Worm (Caenorhabditis elegans) whole organism, L3 larva: Measurements from ENCODE around the gene sri-42.

Source experiments
- R02D3.7 ChIP-seq: fragments of 150-350 bp; optimal IDR thresholded peaks from 2 replicates; lab custom pipeline; 2014; ENCODE audit warnings: missing biosample characterization, missing genetic modification characterization
- aly-2 ChIP-seq: fragments of 150-350 bp; optimal IDR thresholded peaks from 2 replicates; lab custom pipeline; 2014; ENCODE audit warnings: missing biosample characterization, missing genetic modification characterization
- ama-1 ChIP-seq: fragments of 150-350 bp; optimal IDR thresholded peaks from 2 replicates; lab custom pipeline; 2018
- ceh-16 ChIP-seq: sonication (generic microtip); optimal IDR thresholded peaks from 2 replicates; lab custom pipeline; 2017; ENCODE audit warnings: missing biosample characterization, missing genetic modification characterization
- ceh-82 ChIP-seq: fragments of 150-350 bp; optimal IDR thresholded peaks from 2 replicates; lab custom pipeline; 2014; ENCODE audit warnings: missing biosample characterization, missing genetic modification characterization
- ceh-9 ChIP-seq: sonication (generic microtip); optimal IDR thresholded peaks from 2 replicates; lab custom pipeline; 2018; ENCODE audit warnings: missing biosample characterization, missing genetic modification characterization
- daf-12 ChIP-seq: fragments of 150-350 bp; optimal IDR thresholded peaks from 2 replicates; lab custom pipeline; 2014; ENCODE audit warnings: missing biosample characterization, missing genetic modification reagents, missing genetic modification characterization
- egl-5 ChIP-seq: fragments of 150-350 bp; optimal IDR thresholded peaks from 2 replicates; lab custom pipeline; 2017; ENCODE audit warnings: missing biosample characterization, missing genetic modification reagents, missing genetic modification characterization, inconsistent platforms
- elt-2 ChIP-seq: sonication (generic microtip); optimal IDR thresholded peaks from 2 replicates; lab custom pipeline; 2016; ENCODE audit warnings: missing genetic modification reagents, mild to moderate bottlenecking, missing genetic modification characterization, missing compliant biosample characterization
- elt-3 ChIP-seq, 3 experiments: fragments of 150-350 bp in 1 of 3; sonication (generic microtip) in 2 of 3; optimal IDR thresholded peaks; 2 replicates in 2 of 3; 4 replicates in 1 of 3; lab custom pipeline; 2014 to 2017; ENCODE audit warnings: missing biosample characterization in 3 of 3, missing genetic modification characterization in 3 of 3
- fkh-10 ChIP-seq: sonication (generic microtip); optimal IDR thresholded peaks from 2 replicates; lab custom pipeline; 2017; ENCODE audit warnings: missing biosample characterization, missing genetic modification reagents, missing genetic modification characterization
- fkh-2 ChIP-seq: fragments of 150-350 bp; optimal IDR thresholded peaks from 2 replicates; lab custom pipeline; 2014; ENCODE audit warnings: missing biosample characterization, missing genetic modification reagents, missing genetic modification characterization
- fos-1 ChIP-seq: fragments of 150-350 bp; optimal IDR thresholded peaks from 2 replicates; lab custom pipeline; 2014; ENCODE audit warnings: missing biosample characterization, missing genetic modification characterization
- hmg-11 ChIP-seq: sonication (generic microtip); optimal IDR thresholded peaks from 2 replicates; lab custom pipeline; 2016; ENCODE audit warnings: missing genetic modification characterization, missing compliant biosample characterization
- jun-1 ChIP-seq: fragments of 150-350 bp; optimal IDR thresholded peaks from 2 replicates; lab custom pipeline; 2014; ENCODE audit warnings: missing biosample characterization, missing genetic modification reagents, missing genetic modification characterization
- lin-15B ChIP-seq: fragments of 150-350 bp; optimal IDR thresholded peaks from 2 replicates; lab custom pipeline; 2014; ENCODE audit warnings: missing biosample characterization, missing genetic modification characterization
- lin-39 ChIP-seq: fragments of 150-350 bp; optimal IDR thresholded peaks from 2 replicates; lab custom pipeline; 2018; ENCODE audit warnings: missing biosample characterization, missing genetic modification reagents, missing genetic modification characterization
- lsy-12 ChIP-seq: sonication (generic microtip); optimal IDR thresholded peaks from 2 replicates; lab custom pipeline; 2016; ENCODE audit warnings: mild to moderate bottlenecking, missing genetic modification characterization, missing compliant biosample characterization
- mdl-1 ChIP-seq: fragments of 150-350 bp; optimal IDR thresholded peaks from 2 replicates; lab custom pipeline; 2014; ENCODE audit warnings: missing biosample characterization, missing genetic modification characterization
- mml-1 ChIP-seq: fragments of 150-350 bp; sonication (generic microtip); optimal IDR thresholded peaks from 3 replicates; lab custom pipeline; 2014; ENCODE audit warnings: missing biosample characterization, missing genetic modification characterization
- nhr-11 ChIP-seq: fragments of 150-350 bp; optimal IDR thresholded peaks from 2 replicates; lab custom pipeline; 2014; ENCODE audit warnings: missing biosample characterization, missing genetic modification characterization
- nhr-23 ChIP-seq: fragments of 150-350 bp; optimal IDR thresholded peaks from 2 replicates; lab custom pipeline; 2014; ENCODE audit warnings: missing biosample characterization, missing genetic modification reagents, missing genetic modification characterization
- nhr-237 ChIP-seq: fragments of 150-350 bp; optimal IDR thresholded peaks from 2 replicates; lab custom pipeline; 2014; ENCODE audit warnings: missing biosample characterization, missing genetic modification characterization
- nhr-25 ChIP-seq: sonication (generic microtip); optimal IDR thresholded peaks from 2 replicates; lab custom pipeline; 2017; ENCODE audit warnings: missing biosample characterization, missing genetic modification characterization
- nhr-43 ChIP-seq: sonication (generic microtip); optimal IDR thresholded peaks from 2 replicates; lab custom pipeline; 2016; ENCODE audit warnings: mild to moderate bottlenecking, missing genetic modification characterization, missing compliant biosample characterization; ENCODE audit not compliant: poor library complexity, severe bottlenecking
- nhr-67 ChIP-seq: fragments of 150-350 bp; optimal IDR thresholded peaks from 2 replicates; lab custom pipeline; 2014; ENCODE audit warnings: missing biosample characterization, missing genetic modification characterization
- nhr-77 ChIP-seq: fragments of 150-350 bp; optimal IDR thresholded peaks from 2 replicates; lab custom pipeline; 2014; ENCODE audit warnings: missing biosample characterization, missing genetic modification characterization
- pha-4 ChIP-seq: fragments of 150-350 bp; optimal IDR thresholded peaks from 2 replicates; lab custom pipeline; 2014; ENCODE audit warnings: missing biosample characterization, missing genetic modification reagents, missing genetic modification characterization
- pqm-1 ChIP-seq: fragments of 150-350 bp; optimal IDR thresholded peaks from 2 replicates; lab custom pipeline; 2017; ENCODE audit warnings: missing biosample characterization, missing genetic modification characterization, inconsistent platforms
- skn-1 ChIP-seq: fragments of 150-350 bp; optimal IDR thresholded peaks from 2 replicates; lab custom pipeline; 2014; ENCODE audit warnings: missing biosample characterization, missing genetic modification characterization
- snpc-4 ChIP-seq: fragments of 150-350 bp; optimal IDR thresholded peaks from 2 replicates; lab custom pipeline; 2014; ENCODE audit warnings: missing biosample characterization, missing genetic modification characterization
- tbx-2 ChIP-seq: sonication (generic microtip); optimal IDR thresholded peaks from 2 replicates; lab custom pipeline; 2016; ENCODE audit warnings: mild to moderate bottlenecking, missing genetic modification characterization, missing compliant biosample characterization
- unc-39 ChIP-seq: sonication (generic microtip); optimal IDR thresholded peaks from 4 replicates; lab custom pipeline; 2017; ENCODE audit warnings: missing biosample characterization, missing genetic modification characterization
- unc-62 ChIP-seq: fragments of 150-350 bp; sonication (generic microtip); optimal IDR thresholded peaks from 4 replicates; lab custom pipeline; 2014; ENCODE audit warnings: missing biosample characterization, missing genetic modification reagents, missing genetic modification characterization
- ztf-11 ChIP-seq: fragments of 150-350 bp; optimal IDR thresholded peaks from 2 replicates; lab custom pipeline; 2014; ENCODE audit warnings: missing biosample characterization, missing genetic modification characterization
- ztf-4 ChIP-seq: fragments of 150-350 bp; optimal IDR thresholded peaks from 2 replicates; lab custom pipeline; 2014; ENCODE audit warnings: missing biosample characterization, missing genetic modification characterization

Gene sri-42

ce11 chrII:3113289-3113688 lies 29.5 kb downstream of the sri-42 start:
- TF ChIP-seq aly-2 (tag; lab: Kevin White, UChicago) (no peak), snpc-4 (tag; lab: Kevin White, UChicago) (peak; percentile 32), R02D3.7 (no peak), jun-1 (tag; lab: Kevin White, UChicago) (no peak)

ce11 chrII:3112313-3112712 lies 30.4 kb downstream of the sri-42 start, which contains the start of gene Y25C1A.2:
TSS of gene Y25C1A.2 (plus strand) at chrII:3112613.
- TF ChIP-seq daf-12 (tag; lab: Kevin White, UChicago) (no peak), lin-39 (tag; lab: Kevin White, UChicago) (no peak), lin-15B (tag; lab: Kevin White, UChicago) (no peak), unc-62 (no peak), egl-5 (tag; lab: Kevin White, UChicago) (no peak), skn-1 (no peak), nhr-11 (tag; lab: Kevin White, UChicago) (no peak), nhr-23 (tag; lab: Kevin White, UChicago) (no peak)

- TF ChIP-seq hmg-11 (no peak), elt-2 (peak; percentile 1), snpc-4 (tag; lab: Kevin White, UChicago) (no peak), R02D3.7 (no peak), nhr-25 (no peak), nhr-23 (tag; lab: Kevin White, UChicago) (no peak)
Measured at ce11 chrII:3111147-3111546, 31.6 kb downstream of the sri-42 start, which contains the start of gene Y25C1A.13. TSS of gene Y25C1A.13 (minus strand) at chrII:3111247.

- TF ChIP-seq mdl-1 (tag; lab: Kevin White, UChicago), result no peak
- TF ChIP-seq fkh-10 (GFP tag; lab: Kevin White, UChicago), result no peak
- TF ChIP-seq hmg-11, result no peak
- TF ChIP-seq fkh-2 (tag; lab: Kevin White, UChicago), result no peak
- no peak for TF ChIP-seq ceh-9 (tag; lab: Kevin White, UChicago)
- no peak for TF ChIP-seq ama-1 (lab: Kevin White, UChicago)
- no peak for TF ChIP-seq tbx-2 (tag; lab: Kevin White, UChicago)
- TF ChIP-seq skn-1, result no peak
- TF ChIP-seq, all 47 proteins: peak for 0
Measured at ce11 chrII:3110099-3110498, 32.7 kb downstream of the sri-42 start.

- TF ChIP-seq nhr-25 (no peak), snpc-4 (tag; lab: Kevin White, UChicago) (no peak), ceh-82 (tag; lab: Kevin White, UChicago) (no peak), nhr-11 (tag; lab: Kevin White, UChicago) (no peak), ztf-11 (no peak), jun-1 (tag; lab: Kevin White, UChicago) (no peak), unc-39 (tag; lab: Kevin White, UChicago) (no peak), hmg-11 (no peak), unc-62 (no peak), nhr-237 (no peak)
Measured at ce11 chrII:3109533-3109932, 33.2 kb downstream of the sri-42 start.

- TF ChIP-seq R02D3.7, result no peak
- TF ChIP-seq, all 47 proteins: peak for 0
Measured at ce11 chrII:3108101-3108500, 34.7 kb downstream of the sri-42 start.

- TF ChIP-seq ztf-4 (tag; lab: Kevin White, UChicago) (no peak), unc-39 (tag; lab: Kevin White, UChicago) (no peak), tbx-2 (tag; lab: Kevin White, UChicago) (no peak), nhr-77 (no peak), pqm-1 (no peak)
Measured at ce11 chrII:3105765-3106164, 37.0 kb downstream of the sri-42 start, which contains the start of gene clec-122. TSS of gene clec-122 (plus strand) at chrII:3106065.

ce11 chrII:3102018-3102417 lies 40.7 kb downstream of the sri-42 start, which contains the start of gene clec-121:
TSS of gene clec-121 (plus strand) at chrII:3102318.
- TF ChIP-seq pha-4 (tag; lab: Kevin White, UChicago) (no peak), lsy-12 (tag; lab: Kevin White, UChicago) (no peak), jun-1 (tag; lab: Kevin White, UChicago) (no peak), ceh-9 (tag; lab: Kevin White, UChicago) (no peak), elt-2 (no peak), mdl-1 (tag; lab: Kevin White, UChicago) (no peak), nhr-23 (tag; lab: Kevin White, UChicago) (no peak), mml-1 (no peak), ztf-4 (tag; lab: Kevin White, UChicago) (no peak), nhr-43 (tag; lab: Kevin White, UChicago) (no peak), ceh-16 (no peak), unc-62 (no peak), elt-3 (tag; optimal IDR thresholded peaks at IDR 0.05; lab: Kevin White, UChicago) (no peak), fos-1 (tag; lab: Kevin White, UChicago) (no peak), nhr-67 (no peak), skn-1 (no peak)
- TF ChIP-seq, all 47 proteins: peak for 0
